Worm (Caenorhabditis elegans) whole organism, mixed stage, embryonic: ENCODE results near the gene K01D12.15.

ENCODE experiments used
- M03D4.4 ChIP-seq: sonication (generic microtip); optimal IDR thresholded peaks from 2 replicates; lab custom pipeline; 2017; ENCODE audit warnings: mild to moderate bottlenecking, missing genetic modification characterization, missing compliant biosample characterization
- bed-3 ChIP-seq: fragments of 200-800 bp; sonication (Bioruptor generic); optimal IDR thresholded peaks from 3 replicates; lab custom pipeline; 2018; ENCODE audit warnings: mild to moderate bottlenecking, missing genetic modification characterization, moderate library complexity, missing compliant biosample characterization
- blmp-1 ChIP-seq: fragments of 150-350 bp; optimal IDR thresholded peaks from 2 replicates; lab custom pipeline; 2014; ENCODE audit warnings: missing biosample characterization, missing genetic modification characterization
- ceh-39 ChIP-seq: fragments of 150-350 bp; optimal IDR thresholded peaks from 2 replicates; lab custom pipeline; 2014; ENCODE audit warnings: missing biosample characterization, missing genetic modification characterization
- ceh-43 ChIP-seq: fragments of 200-800 bp; sonication (Bioruptor generic); optimal IDR thresholded peaks from 2 replicates; lab custom pipeline; 2018; ENCODE audit warnings: mild to moderate bottlenecking, missing genetic modification characterization, moderate library complexity, missing compliant biosample characterization
- ces-1 ChIP-seq: fragments of 150-350 bp; optimal IDR thresholded peaks from 2 replicates; lab custom pipeline; 2014; ENCODE audit warnings: missing biosample characterization, missing genetic modification reagents, missing genetic modification characterization
- cnd-1 ChIP-seq: fragments of 200-800 bp; sonication (Bioruptor generic); optimal IDR thresholded peaks from 2 replicates; lab custom pipeline; 2018; ENCODE audit warnings: mild to moderate bottlenecking, missing genetic modification characterization, missing compliant biosample characterization
- elt-1 ChIP-seq: sonication (generic microtip); optimal IDR thresholded peaks from 2 replicates; lab custom pipeline; 2017; ENCODE audit warnings: missing genetic modification characterization, mild to moderate bottlenecking, missing compliant biosample characterization, antibody characterized with exemption, moderate library complexity, borderline replicate concordance; ENCODE audit not compliant: insufficient read depth
- elt-3 ChIP-seq: fragments of 150-350 bp; optimal IDR thresholded peaks from 2 replicates; lab custom pipeline; 2014; ENCODE audit warnings: missing biosample characterization, missing genetic modification characterization
- flh-1 ChIP-seq: fragments of 200-800 bp; sonication (Bioruptor generic); optimal IDR thresholded peaks from 2 replicates; lab custom pipeline; 2018; ENCODE audit warnings: mild to moderate bottlenecking, missing genetic modification characterization, moderate library complexity, missing compliant biosample characterization
- lin-13 ChIP-seq: fragments of 150-350 bp; optimal IDR thresholded peaks from 2 replicates; lab custom pipeline; 2014; ENCODE audit warnings: missing biosample characterization, missing genetic modification characterization
- lin-32 ChIP-seq: fragments of 200-800 bp; sonication (Bioruptor generic); optimal IDR thresholded peaks from 2 replicates; lab custom pipeline; 2018; ENCODE audit warnings: mild to moderate bottlenecking, missing genetic modification characterization, missing compliant biosample characterization
- lsy-2 ChIP-seq: fragments of 150-350 bp; optimal IDR thresholded peaks from 2 replicates; lab custom pipeline; 2014; ENCODE audit warnings: missing biosample characterization, missing genetic modification characterization
- mab-5 ChIP-seq: fragments of 150-350 bp; optimal IDR thresholded peaks from 2 replicates; lab custom pipeline; 2014; ENCODE audit warnings: missing biosample characterization, missing genetic modification characterization
- mep-1 ChIP-seq: fragments of 150-350 bp; optimal IDR thresholded peaks from 2 replicates; lab custom pipeline; 2017; ENCODE audit warnings: missing biosample characterization, missing genetic modification reagents, missing genetic modification characterization, inconsistent platforms
- mls-2 ChIP-seq: sonication (generic microtip); optimal IDR thresholded peaks from 2 replicates; lab custom pipeline; 2016; ENCODE audit warnings: mild to moderate bottlenecking, missing genetic modification characterization, moderate library complexity, missing compliant biosample characterization
- nhr-12 ChIP-seq: fragments of 150-350 bp; optimal IDR thresholded peaks from 2 replicates; lab custom pipeline; 2014; ENCODE audit warnings: missing biosample characterization, missing genetic modification characterization
- nhr-76 ChIP-seq: sonication (generic microtip); optimal IDR thresholded peaks from 2 replicates; lab custom pipeline; 2017; ENCODE audit warnings: missing biosample characterization, missing genetic modification characterization
- pha-4 ChIP-seq: fragments of 150-350 bp; optimal IDR thresholded peaks from 2 replicates; lab custom pipeline; 2018; ENCODE audit warnings: missing biosample characterization, missing genetic modification reagents, missing genetic modification characterization
- sem-2 ChIP-seq: fragments of 200-800 bp; sonication (Bioruptor generic); optimal IDR thresholded peaks from 2 replicates; lab custom pipeline; 2018; ENCODE audit warnings: mild to moderate bottlenecking, missing genetic modification characterization, missing compliant biosample characterization
- snpc-4 ChIP-seq: fragments of 150-350 bp; optimal IDR thresholded peaks from 2 replicates; lab custom pipeline; 2014; ENCODE audit warnings: missing biosample characterization, missing genetic modification characterization
- sptf-1 ChIP-seq: sonication (generic microtip); optimal IDR thresholded peaks from 2 replicates; lab custom pipeline; 2017; ENCODE audit warnings: mild to moderate bottlenecking, missing genetic modification characterization, moderate library complexity, missing compliant biosample characterization
- tbx-8 ChIP-seq: fragments of 200-800 bp; sonication (Bioruptor generic); optimal IDR thresholded peaks from 2 replicates; lab custom pipeline; 2018; ENCODE audit warnings: mild to moderate bottlenecking, missing genetic modification characterization, moderate library complexity, missing compliant biosample characterization
- unc-120 ChIP-seq: sonication (generic microtip); optimal IDR thresholded peaks from 2 replicates; lab custom pipeline; 2017; ENCODE audit warnings: missing genetic modification characterization, missing compliant biosample characterization; ENCODE audit not compliant: poor library complexity, severe bottlenecking
- unc-39 ChIP-seq: fragments of 150-350 bp; optimal IDR thresholded peaks from 2 replicates; lab custom pipeline; 2014; ENCODE audit warnings: missing biosample characterization, missing genetic modification characterization
- unc-62 ChIP-seq: fragments of 150-350 bp; optimal IDR thresholded peaks from 2 replicates; lab custom pipeline; 2014; ENCODE audit warnings: missing biosample characterization, missing genetic modification reagents, missing genetic modification characterization
- zip-8 ChIP-seq: fragments of 150-350 bp; optimal IDR thresholded peaks from 2 replicates; lab custom pipeline; 2014; ENCODE audit warnings: missing biosample characterization, missing genetic modification characterization
- ztf-11 ChIP-seq: fragments of 150-350 bp; optimal IDR thresholded peaks from 2 replicates; lab custom pipeline; 2014; ENCODE audit warnings: missing biosample characterization, missing genetic modification characterization

K01D12.15 gene

ce11 chrV:12406514-12406913, 20.3 kb downstream of the K01D12.15 start:
- TF ChIP-seq mab-5 (tag; lab: Kevin White, UChicago) (no peak), sptf-1 (tag; lab: Kevin White, UChicago) (peak; percentile 11), nhr-12 (tag; lab: Kevin White, UChicago) (no peak), bed-3 (GFP tag; lab: Kevin White, UChicago) (no peak)

- TF ChIP-seq lin-32 (GFP tag; lab: Kevin White, UChicago): no peak
- TF ChIP-seq, all 35 proteins: peak for 0
Measured at ce11 chrV:12408525-12408924, 22.3 kb downstream of the K01D12.15 start, which contains the start of gene cdr-4. TSS of gene cdr-4 (minus strand) at chrV:12408625.

- TF ChIP-seq zip-8 (tag; lab: Kevin White, UChicago) (no peak), unc-62 (no peak), M03D4.4 (tag; lab: Kevin White, UChicago) (no peak), snpc-4 (tag; lab: Kevin White, UChicago) (no peak)
- TF ChIP-seq, all 35 proteins: peak for 0
Measured at ce11 chrV:12408996-12409395, 22.7 kb downstream of the K01D12.15 start.

- no peak for TF ChIP-seq elt-3
Measured at ce11 chrV:12410416-12411001, 24.3 kb downstream of the K01D12.15 start, which contains the start of gene hrg-2. TSS of gene hrg-2 (minus strand) at chrV:12410513.

ce11 chrV:12411909-12412308, 25.7 kb downstream of the K01D12.15 start, which contains the start of gene cdr-7:
TSS of gene cdr-7 (minus strand) at chrV:12412113.
- TF ChIP-seq elt-1 (tag; lab: Kevin White, UChicago) (peak; percentile 12), lin-13 (tag; lab: Kevin White, UChicago) (no peak)

- TF ChIP-seq ztf-11 (tag; lab: Kevin White, UChicago): no peak
- no peak for TF ChIP-seq ces-1
- TF ChIP-seq pha-4 (tag; lab: Kevin White, UChicago): no peak
- TF ChIP-seq ceh-39 (tag; lab: Kevin White, UChicago): no peak
- TF ChIP-seq sem-2: no peak
- TF ChIP-seq flh-1 (GFP tag; lab: Kevin White, UChicago): no peak
- no peak for TF ChIP-seq unc-120
- TF ChIP-seq ceh-43 (GFP tag; lab: Kevin White, UChicago): no peak
- TF ChIP-seq cnd-1 (tag; lab: Kevin White, UChicago): no peak
- no peak for TF ChIP-seq unc-62
- TF ChIP-seq snpc-4 (tag; lab: Kevin White, UChicago): no peak
- no peak for TF ChIP-seq mab-5 (tag; lab: Kevin White, UChicago)
- TF ChIP-seq mls-2 (tag; lab: Kevin White, UChicago): no peak
Measured at ce11 chrV:12412321-12412720, 26.1 kb downstream of the K01D12.15 start.

- TF ChIP-seq ces-1 (peak; percentile 22), M03D4.4 (tag; lab: Kevin White, UChicago) (no peak)
Measured at ce11 chrV:12413651-12414114, 27.4 kb downstream of the K01D12.15 start, which contains the start of gene cdr-6. TSS of gene cdr-6 (minus strand) at chrV:12413701.

ce11 chrV:12414362-12414761, 28.1 kb downstream of the K01D12.15 start:
- TF ChIP-seq pha-4 (tag; lab: Kevin White, UChicago) (no peak), zip-8 (tag; lab: Kevin White, UChicago) (no peak), mls-2 (tag; lab: Kevin White, UChicago) (no peak), mab-5 (tag; lab: Kevin White, UChicago) (no peak), lsy-2 (no peak)
- TF ChIP-seq, all 35 proteins: peak for 0

ce11 chrV:12415656-12416055, 29.4 kb downstream of the K01D12.15 start, which contains the start of gene cdr-2:
TSS of gene cdr-2 (minus strand) at chrV:12415709.
- TF ChIP-seq unc-39 (tag; lab: Kevin White, UChicago) (no peak), nhr-12 (tag; lab: Kevin White, UChicago) (no peak), flh-1 (GFP tag; lab: Kevin White, UChicago) (no peak), nhr-76 (tag; lab: Kevin White, UChicago) (no peak), unc-62 (no peak), lin-13 (tag; lab: Kevin White, UChicago) (no peak), sptf-1 (tag; lab: Kevin White, UChicago) (no peak), ces-1 (no peak), cnd-1 (tag; lab: Kevin White, UChicago) (no peak), tbx-8 (GFP tag; lab: Kevin White, UChicago) (no peak), M03D4.4 (tag; lab: Kevin White, UChicago) (no peak), blmp-1 (tag; lab: Kevin White, UChicago) (no peak), mep-1 (no peak), elt-3 (no peak), zip-8 (tag; lab: Kevin White, UChicago) (no peak), bed-3 (GFP tag; lab: Kevin White, UChicago) (no peak), ztf-11 (tag; lab: Kevin White, UChicago) (no peak), lsy-2 (no peak)
